Worm (Caenorhabditis elegans): ENCODE data around the gene T05A8.6.

- TF ChIP-seq W03F9.2 (tag; optimal IDR thresholded peaks at IDR 0.05) = no peak
- TF ChIP-seq dao-5 (tag; optimal IDR thresholded peaks at IDR 0.05) = no peak
- no peak for TF ChIP-seq him-1 (tag; optimal IDR thresholded peaks at IDR 0.05)
Observed at ce11 chrII:2725561-2725960, 14.0 kb downstream of the T05A8.6 start, which contains the start of the genes T05A8.11 and nep-2.
